Fruit fly (Drosophila melanogaster) whole organism, prepupa: Measurements from ENCODE around the gene AP-2alpha.
A peak's percentile ranks its signal among the peaks of the same experiment; 100 is the strongest.

Experiments
- Blimp-1 ChIP-seq: fragments of 200-800 bp; sonication (Bioruptor generic); optimal IDR thresholded peaks from 3 replicates; lab custom pipeline; 2017; ENCODE audit warnings: missing biosample characterization, missing genetic modification characterization, mild to moderate bottlenecking, moderate library complexity, missing genetic modification reagents
- CG10631 ChIP-seq: fragments of 200-800 bp; sonication (Bioruptor generic); optimal IDR thresholded peaks from 2 replicates; lab custom pipeline; 2016; ENCODE audit warnings: missing biosample characterization, missing genetic modification characterization
- CG10669 ChIP-seq: fragments of 200-800 bp; sonication (Bioruptor generic); optimal IDR thresholded peaks from 3 replicates; lab custom pipeline; 2018; ENCODE audit warnings: missing biosample characterization, mild to moderate bottlenecking, missing genetic modification characterization, moderate library complexity
- CG11294 ChIP-seq: fragments of 200-800 bp; sonication (Bioruptor generic); IDR thresholded peaks from 2 replicates; pipeline ENCODE4 v1.3.6; 2022; ENCODE audit warnings: missing biosample characterization, missing genetic modification characterization
- CG11762 ChIP-seq: fragments of 200-800 bp; sonication (Bioruptor generic); optimal IDR thresholded peaks from 3 replicates; lab custom pipeline; 2016; ENCODE audit warnings: missing biosample characterization, missing genetic modification characterization; ENCODE audit not compliant: insufficient read depth
- CG11902 ChIP-seq: fragments of 200-800 bp; sonication (Bioruptor generic); optimal IDR thresholded peaks from 3 replicates; lab custom pipeline; 2016; ENCODE audit warnings: missing biosample characterization, missing genetic modification characterization
- CG15336 ChIP-seq: fragments of 200-800 bp; sonication (Bioruptor generic); IDR thresholded peaks from 2 replicates; pipeline ENCODE4 v1.3.6; 2022; ENCODE audit warnings: missing biosample characterization, missing genetic modification characterization
- CG1621 ChIP-seq: fragments of 200-800 bp; sonication (Bioruptor generic); optimal IDR thresholded peaks from 3 replicates; lab custom pipeline; 2018; ENCODE audit warnings: missing biosample characterization, mild to moderate bottlenecking, missing genetic modification characterization
- CG3032 ChIP-seq: fragments of 200-800 bp; optimal IDR thresholded peaks from 2 replicates; lab custom pipeline; 2019; ENCODE audit warnings: missing biosample characterization, mild to moderate bottlenecking, missing genetic modification characterization, moderate library complexity
- CG31627 ChIP-seq: fragments of 200-800 bp; sonication (Bioruptor generic); optimal IDR thresholded peaks from 3 replicates; lab custom pipeline; 2016; ENCODE audit warnings: missing biosample characterization, missing genetic modification characterization
- CG32006 ChIP-seq: fragments of 200-800 bp; sonication (Bioruptor generic); optimal IDR thresholded peaks from 3 replicates; lab custom pipeline; 2017; ENCODE audit warnings: missing biosample characterization, mild to moderate bottlenecking, missing genetic modification characterization
- CG34406 ChIP-seq: fragments of 200-800 bp; sonication (Bioruptor generic); optimal IDR thresholded peaks from 3 replicates; lab custom pipeline; 2016; ENCODE audit warnings: missing biosample characterization, missing genetic modification characterization
- CG3919 ChIP-seq: fragments of 200-800 bp; sonication (Bioruptor generic); optimal IDR thresholded peaks from 3 replicates; lab custom pipeline; 2016; ENCODE audit warnings: missing biosample characterization, missing genetic modification characterization
- CG6163 ChIP-seq: fragments of 200-800 bp; sonication (Bioruptor generic); IDR thresholded peaks from 3 replicates; pipeline ENCODE4 v1.3.6; 2022; ENCODE audit warnings: missing biosample characterization, missing genetic modification characterization
- CG6276 ChIP-seq: fragments of 200-800 bp; sonication (Bioruptor generic); optimal IDR thresholded peaks from 2 replicates; lab custom pipeline; 2017; ENCODE audit warnings: missing biosample characterization, mild to moderate bottlenecking, missing genetic modification characterization
- CG6792 ChIP-seq: fragments of 200-800 bp; sonication (Bioruptor generic); optimal IDR thresholded peaks from 3 replicates; lab custom pipeline; 2016; ENCODE audit warnings: missing biosample characterization, missing genetic modification characterization
- CG6808 ChIP-seq: fragments of 200-800 bp; sonication (Bioruptor generic); optimal IDR thresholded peaks from 3 replicates; lab custom pipeline; 2017; ENCODE audit warnings: missing biosample characterization, missing genetic modification characterization, mild to moderate bottlenecking, moderate library complexity, missing genetic modification reagents
- CG6854 ChIP-seq: fragments of 200-800 bp; sonication (Bioruptor generic); optimal IDR thresholded peaks from 2 replicates; lab custom pipeline; 2017; ENCODE audit warnings: missing biosample characterization, mild to moderate bottlenecking, missing genetic modification characterization
- CG7368 ChIP-seq: fragments of 200-800 bp; sonication (Bioruptor generic); optimal IDR thresholded peaks from 3 replicates; lab custom pipeline; 2016; ENCODE audit warnings: missing biosample characterization, missing genetic modification characterization
- CG8119 ChIP-seq: fragments of 200-800 bp; sonication (Bioruptor generic); IDR thresholded peaks from 3 replicates; pipeline ENCODE4 v1.3.6; 2022; ENCODE audit warnings: missing biosample characterization, missing genetic modification characterization
- CG8319 ChIP-seq: fragments of 200-800 bp; sonication (Bioruptor generic); optimal IDR thresholded peaks from 3 replicates; lab custom pipeline; 2016; ENCODE audit warnings: missing biosample characterization, missing genetic modification characterization
- CG8632 ChIP-seq: fragments of 200-800 bp; sonication (Bioruptor generic); optimal IDR thresholded peaks from 3 replicates; lab custom pipeline; 2016; ENCODE audit warnings: missing biosample characterization, missing genetic modification characterization
- CG9139 ChIP-seq: fragments of 200-800 bp; sonication (Bioruptor generic); optimal IDR thresholded peaks from 3 replicates; lab custom pipeline; 2017; ENCODE audit warnings: missing biosample characterization, mild to moderate bottlenecking, missing genetic modification characterization
- Eip75B ChIP-seq: fragments of 200-800 bp; sonication (Bioruptor generic); optimal IDR thresholded peaks from 3 replicates; lab custom pipeline; 2016; ENCODE audit warnings: missing biosample characterization, missing genetic modification characterization
- Eip93F ChIP-seq: fragments of 200-800 bp; sonication (Bioruptor generic); optimal IDR thresholded peaks from 2 replicates; lab custom pipeline; 2016; ENCODE audit warnings: missing biosample characterization, mild to moderate bottlenecking, missing genetic modification characterization
- Ets21C ChIP-seq: fragments of 200-800 bp; sonication (Bioruptor generic); optimal IDR thresholded peaks from 3 replicates; lab custom pipeline; 2016; ENCODE audit warnings: missing biosample characterization, missing genetic modification characterization
- Gug ChIP-seq: fragments of 200-800 bp; sonication (Bioruptor generic); IDR thresholded peaks from 2 replicates; pipeline ENCODE4 v1.3.6; 2022; ENCODE audit warnings: missing biosample characterization, missing genetic modification characterization
- Hr38 ChIP-seq: sonication (Bioruptor generic); optimal IDR thresholded peaks from 2 replicates; lab custom pipeline; 2016; ENCODE audit warnings: missing biosample characterization, missing genetic modification characterization
- Hr4 ChIP-seq: fragments of 200-800 bp; sonication (Bioruptor generic); optimal IDR thresholded peaks from 3 replicates; lab custom pipeline; 2016; ENCODE audit warnings: missing biosample characterization, missing genetic modification characterization
- Lpt ChIP-seq: fragments of 200-800 bp; sonication (Bioruptor generic); optimal IDR thresholded peaks from 3 replicates; lab custom pipeline; 2016; ENCODE audit warnings: missing biosample characterization, missing genetic modification characterization
- Met ChIP-seq: fragments of 200-800 bp; sonication (Bioruptor generic); optimal IDR thresholded peaks from 3 replicates; lab custom pipeline; 2016; ENCODE audit warnings: missing biosample characterization, missing genetic modification characterization
- OdsH ChIP-seq: fragments of 200-800 bp; sonication (Bioruptor generic); optimal IDR thresholded peaks from 3 replicates; lab custom pipeline; 2016; ENCODE audit warnings: missing biosample characterization, missing genetic modification characterization
- Smox ChIP-seq: fragments of 200-800 bp; sonication (Bioruptor generic); optimal IDR thresholded peaks from 3 replicates; lab custom pipeline; 2016; ENCODE audit warnings: missing biosample characterization, missing genetic modification characterization
- Sox102F ChIP-seq: fragments of 200-800 bp; sonication (Bioruptor generic); optimal IDR thresholded peaks from 2 replicates; lab custom pipeline; 2016; ENCODE audit warnings: missing biosample characterization, mild to moderate bottlenecking, missing genetic modification characterization
- Sox14 ChIP-seq: fragments of 200-800 bp; sonication (Bioruptor generic); optimal IDR thresholded peaks from 3 replicates; lab custom pipeline; 2016; ENCODE audit warnings: missing biosample characterization, missing genetic modification characterization
- Sox15 ChIP-seq: fragments of 200-800 bp; sonication (Bioruptor generic); optimal IDR thresholded peaks from 3 replicates; lab custom pipeline; 2016; ENCODE audit warnings: missing biosample characterization, missing genetic modification characterization
- achi ChIP-seq: fragments of 200-800 bp; sonication (Bioruptor generic); optimal IDR thresholded peaks from 3 replicates; lab custom pipeline; 2016; ENCODE audit warnings: missing biosample characterization, missing genetic modification characterization
- cyc ChIP-seq: fragments of 200-800 bp; sonication (Bioruptor generic); optimal IDR thresholded peaks from 3 replicates; lab custom pipeline; 2016; ENCODE audit warnings: missing biosample characterization, missing genetic modification characterization
- dsx ChIP-seq: fragments of 200-800 bp; optimal IDR thresholded peaks from 3 replicates; lab custom pipeline; 2019; ENCODE audit warnings: missing biosample characterization, mild to moderate bottlenecking, missing genetic modification characterization, moderate library complexity; ENCODE audit not compliant: poor library complexity, severe bottlenecking
- eg ChIP-seq: fragments of 200-800 bp; sonication (Bioruptor generic); IDR thresholded peaks from 3 replicates; pipeline ENCODE4 v1.3.6; 2022; ENCODE audit warnings: missing biosample characterization, missing genetic modification characterization
- esn ChIP-seq: fragments of 200-800 bp; sonication (Bioruptor generic); optimal IDR thresholded peaks from 2 replicates; lab custom pipeline; 2016; ENCODE audit warnings: missing biosample characterization, mild to moderate bottlenecking, missing genetic modification characterization, moderate library complexity
- fkh ChIP-seq: fragments of 200-800 bp; sonication (Bioruptor generic); optimal IDR thresholded peaks from 3 replicates; lab custom pipeline; 2017; ENCODE audit warnings: missing biosample characterization, mild to moderate bottlenecking, missing genetic modification characterization, moderate library complexity
- lz ChIP-seq: fragments of 200-800 bp; sonication (Bioruptor generic); optimal IDR thresholded peaks from 3 replicates; lab custom pipeline; 2016; ENCODE audit warnings: missing biosample characterization, missing genetic modification characterization
- net ChIP-seq: fragments of 200-800 bp; sonication (Bioruptor generic); optimal IDR thresholded peaks from 3 replicates; lab custom pipeline; 2016; ENCODE audit warnings: missing biosample characterization, missing genetic modification characterization
- pdm3 ChIP-seq: fragments of 200-800 bp; sonication (Bioruptor generic); optimal IDR thresholded peaks from 3 replicates; lab custom pipeline; 2016; ENCODE audit warnings: missing biosample characterization, missing genetic modification characterization
- spab ChIP-seq: fragments of 200-800 bp; sonication (Bioruptor generic); optimal IDR thresholded peaks from 2 replicates; lab custom pipeline; 2017; ENCODE audit warnings: missing biosample characterization, mild to moderate bottlenecking, missing genetic modification characterization, missing genetic modification reagents
- svp ChIP-seq: fragments of 200-800 bp; sonication (Bioruptor generic); peaks from one replicate; lab custom pipeline; 2016; ENCODE audit warnings: missing biosample characterization, missing genetic modification characterization
- topi ChIP-seq: fragments of 200-800 bp; sonication (Bioruptor generic); optimal IDR thresholded peaks from 3 replicates; lab custom pipeline; 2016; ENCODE audit warnings: missing biosample characterization, missing genetic modification characterization
- vri ChIP-seq: fragments of 200-800 bp; sonication (Bioruptor generic); optimal IDR thresholded peaks from 3 replicates; lab custom pipeline; 2016; ENCODE audit warnings: missing biosample characterization, mild to moderate bottlenecking, missing genetic modification characterization

Gene AP-2alpha

dm6 chr2L:390509-390908 lies 24.1 kb downstream of the AP-2alpha start:
- TF ChIP-seq CG6792 (GFP tag; lab: Kevin White, UChicago) (no peak), dsx (GFP tag; lab: Kevin White, UChicago) (no peak), Eip93F (GFP tag; lab: Kevin White, UChicago) (no peak), Ets21C (GFP tag; lab: Kevin White, UChicago) (no peak), pdm3 (no peak), Eip75B (GFP tag; lab: Kevin White, UChicago) (no peak), CG1621 (tag; lab: Kevin White, UChicago) (no peak), Sox102F (GFP tag; lab: Kevin White, UChicago) (no peak), CG32006 (no peak), OdsH (GFP tag; lab: Kevin White, UChicago) (no peak), CG8119 (no peak), CG9139 (GFP tag; lab: Kevin White, UChicago) (no peak)

DNA sequence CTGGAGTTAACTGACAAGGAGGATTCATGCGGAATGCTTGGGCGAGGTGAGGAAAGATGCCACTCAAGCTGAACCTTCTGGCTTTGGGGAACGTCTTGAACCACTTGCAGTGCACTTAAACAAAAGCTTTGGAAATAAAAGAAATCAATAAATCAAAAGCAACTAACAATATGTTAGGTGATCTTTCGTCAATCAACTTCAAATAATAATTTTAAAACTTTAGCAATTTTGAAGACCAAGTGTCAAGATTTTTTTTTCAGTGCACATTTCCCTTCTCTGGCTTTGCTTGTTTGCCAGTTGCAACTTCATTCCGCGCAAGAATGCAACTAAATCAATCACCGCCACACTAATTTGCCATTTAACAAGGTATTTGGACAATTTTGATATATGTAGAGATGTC lies 31.8 kb downstream of the AP-2alpha start:
- peak; percentile 18 for TF ChIP-seq CG11902 (GFP tag; lab: Kevin White, UChicago)
- peak; percentile 56 for TF ChIP-seq achi (GFP tag; lab: Kevin White, UChicago)
- TF ChIP-seq Hr4 (GFP tag; lab: Kevin White, UChicago), result peak; percentile 32
- TF ChIP-seq CG31627, result peak; percentile 71
- TF ChIP-seq pdm3, result peak; percentile 51
- no peak; the same call in 1 of the 2 replicates for TF ChIP-seq Gug (GFP tag; lab: Robert Waterston, UW)
- TF ChIP-seq Ets21C (GFP tag; lab: Kevin White, UChicago), result peak; percentile 36
- TF ChIP-seq CG6276, result peak; percentile 10
- TF ChIP-seq CG3032 (tag; lab: Kevin White, UChicago), result peak; percentile 43
- TF ChIP-seq Eip75B (GFP tag; lab: Kevin White, UChicago), result peak; percentile 68
- peak; percentile 16 for TF ChIP-seq CG7368 (GFP tag; lab: Kevin White, UChicago)
- TF ChIP-seq CG34406 (GFP tag; lab: Kevin White, UChicago), result peak; percentile 46
- TF ChIP-seq CG3919 (GFP tag; lab: Kevin White, UChicago), result peak; percentile 65
- no peak for TF ChIP-seq Sox15 (GFP tag; lab: Kevin White, UChicago)
- TF ChIP-seq CG6808 (GFP tag; lab: Kevin White, UChicago), result peak; percentile 51
- TF ChIP-seq Blimp-1 (GFP tag; lab: Kevin White, UChicago), result no peak
- TF ChIP-seq CG6792 (GFP tag; lab: Kevin White, UChicago), result peak; percentile 62
- no peak for TF ChIP-seq CG8319 (GFP tag; lab: Kevin White, UChicago)
- no peak for TF ChIP-seq CG11294 (GFP tag; lab: Robert Waterston, UW)
- TF ChIP-seq svp (GFP tag; lab: Kevin White, UChicago), result peak; percentile 88
- peak; percentile 53 for TF ChIP-seq CG10631 (GFP tag; lab: Kevin White, UChicago)
- TF ChIP-seq CG6163 (GFP tag; lab: Robert Waterston, UW), result peak; percentile 74
- no peak for TF ChIP-seq Lpt (GFP tag; lab: Kevin White, UChicago)
- TF ChIP-seq fkh (GFP tag; lab: Kevin White, UChicago), result no peak
- TF ChIP-seq eg, result 0 out of 3 replicates have a peak, but pooled peaks have one; percentile 25
- peak; percentile 40 for TF ChIP-seq net (GFP tag; lab: Kevin White, UChicago)
- TF ChIP-seq lz (GFP tag; lab: Kevin White, UChicago), result peak; percentile 61
- peak; percentile 40 for TF ChIP-seq dsx (GFP tag; lab: Kevin White, UChicago)
- TF ChIP-seq Smox (GFP tag; lab: Kevin White, UChicago), result peak; percentile 61
- peak; percentile 16 for TF ChIP-seq spab (GFP tag; lab: Kevin White, UChicago)
- TF ChIP-seq topi (GFP tag; lab: Kevin White, UChicago), result peak; percentile 67
- TF ChIP-seq CG8632 (GFP tag; lab: Kevin White, UChicago), result peak; percentile 22
- peak; percentile 46; the same call in 1 of the 3 replicates for TF ChIP-seq CG8119
- peak; percentile 71 for TF ChIP-seq Met (GFP tag; lab: Kevin White, UChicago)
- peak; percentile 69 for TF ChIP-seq cyc
- TF ChIP-seq CG6854, result no peak
- no peak for TF ChIP-seq CG11762 (GFP tag; lab: Kevin White, UChicago)
- peak; percentile 72 for TF ChIP-seq esn (GFP tag; lab: Kevin White, UChicago)
- TF ChIP-seq CG15336 (GFP tag; lab: Robert Waterston, UW), result peak; percentile 44
- peak; percentile 50 for TF ChIP-seq OdsH (GFP tag; lab: Kevin White, UChicago)
- TF ChIP-seq Sox14 (GFP tag; lab: Kevin White, UChicago), result peak; percentile 61
- TF ChIP-seq CG10669 (GFP tag; lab: Kevin White, UChicago), result peak; percentile 53
- peak; percentile 38 for TF ChIP-seq CG32006
- TF ChIP-seq Hr38 (GFP tag; lab: Kevin White, UChicago), result no peak
- TF ChIP-seq vri (GFP tag; lab: Kevin White, UChicago), result peak; percentile 63
